Worm (Caenorhabditis elegans): ENCODE data around the gene nra-1.
"Not testable (repeated sequence)": the region's sequence is repeated elsewhere in the genome, so short reads cannot be mapped to it uniquely, and the experiment has no call there.

- TF ChIP-seq lin-38 (GFP tag; IDR thresholded peaks at IDR 0.05); unc-62 (GFP tag; optimal IDR thresholded peaks at IDR 0.05 in 1 of 2); unc-62 (tag; optimal IDR thresholded peaks at IDR 0.05); rbr-2 (tag; optimal IDR thresholded peaks at IDR 0.05); nhr-25 (tag; optimal IDR thresholded peaks at IDR 0.05; ENCODE audit: borderline replicate concordance, insufficient read depth); nhr-77 (tag; optimal IDR thresholded peaks at IDR 0.05); lin-39 (tag; optimal IDR thresholded peaks at IDR 0.05); ZK546.5 (tag; optimal IDR thresholded peaks at IDR 0.05): not testable (repeated sequence)
Measured at ce11 chrIV:17307223-17307622, 23.2 kb upstream of the nra-1 start, which contains the start of gene T28F3.8.
